Worm (Caenorhabditis elegans) whole organism, L4 larva: ENCODE measurements around the gene F13A7.12.

Experiments
- T26A8.4 ChIP-seq: fragments of 200-800 bp; sonication (Bioruptor generic); IDR thresholded peaks from 2 replicates; pipeline ENCODE4 v1.3.6; 2022; ENCODE audit warnings: missing genetic modification characterization, missing compliant biosample characterization
- aha-1 ChIP-seq: fragments of 150-350 bp; peaks from one replicate; lab custom pipeline; 2014; ENCODE audit warnings: missing biosample characterization, missing genetic modification characterization
- ceh-20 ChIP-seq: fragments of 200-800 bp; sonication (Bioruptor generic); IDR thresholded peaks from 2 replicates; pipeline ENCODE4 v1.3.6; 2022; ENCODE audit warnings: missing genetic modification reagents, missing genetic modification characterization, missing compliant biosample characterization
- ceh-28 ChIP-seq: fragments of 150-350 bp; optimal IDR thresholded peaks from 2 replicates; lab custom pipeline; 2014; ENCODE audit warnings: missing biosample characterization, missing genetic modification reagents, missing genetic modification characterization
- ctbp-1 ChIP-seq: fragments of 200-800 bp; sonication (Bioruptor generic); IDR thresholded peaks from 2 replicates; pipeline ENCODE4 v1.3.6; 2022; ENCODE audit warnings: missing genetic modification reagents, missing genetic modification characterization, missing compliant biosample characterization
- daf-16 ChIP-seq, 3 experiments: sonication (generic microtip); optimal IDR thresholded peaks; 2 replicates each; lab custom pipeline; 2016 to 2017; ENCODE audit warnings: missing genetic modification characterization in 3 of 3, missing genetic modification reagents in 3 of 3, mild to moderate bottlenecking in 2 of 3, missing compliant biosample characterization in 2 of 3, missing biosample characterization in 1 of 3, moderate library complexity in 1 of 3
- dmd-6 ChIP-seq: fragments of 200-800 bp; sonication (Bioruptor generic); IDR thresholded peaks from 2 replicates; pipeline ENCODE4 v1.3.6; 2022; ENCODE audit warnings: missing genetic modification reagents, missing genetic modification characterization, missing compliant biosample characterization
- dve-1 ChIP-seq: sonication (generic microtip); optimal IDR thresholded peaks from 2 replicates; lab custom pipeline; 2017; ENCODE audit warnings: antibody characterized with exemption, mild to moderate bottlenecking, missing genetic modification characterization, missing compliant biosample characterization; ENCODE audit not compliant: insufficient read depth
- fkh-10 ChIP-seq: fragments of 150-350 bp; optimal IDR thresholded peaks from 2 replicates; lab custom pipeline; 2014; ENCODE audit warnings: missing biosample characterization, missing genetic modification reagents, missing genetic modification characterization
- hif-1 ChIP-seq, 2 experiments: sonication (generic microtip); optimal IDR thresholded peaks; 2 replicates each; lab custom pipeline; 2016 to 2017; ENCODE audit warnings: missing compliant biosample characterization in 2 of 2, missing genetic modification characterization in 2 of 2, missing genetic modification reagents in 2 of 2, missing genotype in 2 of 2, mild to moderate bottlenecking in 1 of 2
- hlh-11 ChIP-seq: fragments of 200-800 bp; sonication (Bioruptor generic); optimal IDR thresholded peaks from 2 replicates; lab custom pipeline; 2018; ENCODE audit warnings: mild to moderate bottlenecking, missing genetic modification characterization, missing compliant biosample characterization
- hlh-30 ChIP-seq: sonication (generic microtip); optimal IDR thresholded peaks from 2 replicates; lab custom pipeline; 2017; ENCODE audit warnings: antibody characterized with exemption, mild to moderate bottlenecking, missing genetic modification characterization, missing compliant biosample characterization; ENCODE audit not compliant: insufficient read depth
- hmg-1.1 ChIP-seq: fragments of 200-800 bp; sonication (Bioruptor generic); IDR thresholded peaks from 2 replicates; pipeline ENCODE4 v1.3.6; 2022; ENCODE audit warnings: missing genetic modification reagents, missing genetic modification characterization, missing compliant biosample characterization
- lin-13 ChIP-seq: fragments of 150-350 bp; optimal IDR thresholded peaks from 2 replicates; lab custom pipeline; 2014; ENCODE audit warnings: missing biosample characterization, missing genetic modification reagents, missing genetic modification characterization
- lsy-2 ChIP-seq, 2 experiments: fragments of 150-350 bp in 1 of 2; sonication (generic microtip) in 1 of 2; optimal IDR thresholded peaks; 2 replicates each; lab custom pipeline; 2014 to 2017; ENCODE audit warnings: missing biosample characterization in 2 of 2, missing genetic modification characterization in 2 of 2
- madf-5 ChIP-seq, 2 experiments: fragments of 200-800 bp; sonication (Bioruptor generic); IDR thresholded peaks; 2 replicates each; pipeline ENCODE4 v1.3.6; 2022; ENCODE audit warnings: missing compliant biosample characterization in 2 of 2, missing genetic modification characterization in 2 of 2
- madf-9 ChIP-seq: fragments of 200-800 bp; sonication (Bioruptor generic); conservative IDR thresholded peaks from 2 replicates; pipeline ENCODE4 v1.3.6; 2022; ENCODE audit warnings: missing genetic modification reagents, missing genetic modification characterization, missing compliant biosample characterization
- mdl-1 ChIP-seq, 2 experiments: fragments of 150-350 bp in 1 of 2; sonication (generic microtip) in 1 of 2; optimal IDR thresholded peaks; 2 replicates each; lab custom pipeline; 2014 to 2017; ENCODE audit warnings: missing biosample characterization in 2 of 2, missing genetic modification characterization in 2 of 2
- mep-1 ChIP-seq: fragments of 150-350 bp; sonication (generic microtip); optimal IDR thresholded peaks from 3 replicates; lab custom pipeline; 2014; ENCODE audit warnings: missing biosample characterization, missing genetic modification characterization
- mes-2 ChIP-seq: sonication (generic microtip); optimal IDR thresholded peaks from 2 replicates; lab custom pipeline; 2016; ENCODE audit warnings: missing genotype, mild to moderate bottlenecking, missing genetic modification characterization, missing compliant biosample characterization; ENCODE audit not compliant: poor library complexity, severe bottlenecking
- mxl-3 ChIP-seq: fragments of 200-800 bp; sonication (Bioruptor generic); optimal IDR thresholded peaks from 2 replicates; lab custom pipeline; 2018; ENCODE audit warnings: mild to moderate bottlenecking, missing genetic modification characterization, missing compliant biosample characterization
- nhr-10 ChIP-seq: fragments of 150-350 bp; optimal IDR thresholded peaks from 2 replicates; lab custom pipeline; 2014; ENCODE audit warnings: missing biosample characterization, missing genetic modification characterization
- nhr-102 ChIP-seq: sonication (generic microtip); optimal IDR thresholded peaks from 2 replicates; lab custom pipeline; 2016; ENCODE audit warnings: mild to moderate bottlenecking, missing genetic modification characterization, moderate library complexity, missing compliant biosample characterization
- nhr-11 ChIP-seq: fragments of 150-350 bp; optimal IDR thresholded peaks from 2 replicates; lab custom pipeline; 2014; ENCODE audit warnings: missing biosample characterization, missing genetic modification characterization
- nhr-25 ChIP-seq: sonication (generic microtip); optimal IDR thresholded peaks from 2 replicates; lab custom pipeline; 2017; ENCODE audit warnings: missing genetic modification characterization, mild to moderate bottlenecking, missing compliant biosample characterization, antibody characterized with exemption, moderate library complexity, borderline replicate concordance; ENCODE audit not compliant: insufficient read depth
- nhr-28 ChIP-seq: fragments of 150-350 bp; optimal IDR thresholded peaks from 2 replicates; lab custom pipeline; 2014; ENCODE audit warnings: missing biosample characterization, missing genetic modification characterization
- nhr-48 ChIP-seq: sonication (generic microtip); optimal IDR thresholded peaks from 2 replicates; lab custom pipeline; 2016; ENCODE audit warnings: mild to moderate bottlenecking, missing genetic modification characterization, missing compliant biosample characterization
- nhr-77 ChIP-seq: fragments of 150-350 bp; optimal IDR thresholded peaks from 2 replicates; lab custom pipeline; 2014; ENCODE audit warnings: missing biosample characterization, missing genetic modification characterization
- pqm-1 ChIP-seq: sonication (generic microtip); optimal IDR thresholded peaks from 2 replicates; lab custom pipeline; 2017; ENCODE audit warnings: missing biosample characterization, missing genetic modification characterization
- rbr-2 ChIP-seq: sonication (generic microtip); optimal IDR thresholded peaks from 2 replicates; lab custom pipeline; 2016; ENCODE audit warnings: missing genotype, missing genetic modification characterization, missing compliant biosample characterization
- set-16 ChIP-seq: fragments of 200-800 bp; sonication (Bioruptor generic); IDR thresholded peaks from 2 replicates; pipeline ENCODE4 v1.3.6; 2022; ENCODE audit warnings: missing genetic modification reagents, missing genetic modification characterization, missing compliant biosample characterization
- spr-1 ChIP-seq: sonication (generic microtip); optimal IDR thresholded peaks from 2 replicates; lab custom pipeline; 2016; ENCODE audit warnings: mild to moderate bottlenecking, missing genetic modification characterization, missing compliant biosample characterization
- tra-1 ChIP-seq: fragments of 200-800 bp; sonication (Bioruptor generic); IDR thresholded peaks from 2 replicates; pipeline ENCODE4 v1.3.6; 2022; ENCODE audit warnings: missing genetic modification reagents, missing genetic modification characterization, missing compliant biosample characterization
- unc-62 ChIP-seq, 3 experiments: fragments of 150-350 bp in 1 of 3; sonication (generic microtip); optimal IDR thresholded peaks in 2 of 3; peaks in 1 of 3; 1 replicate in 1 of 3; 2 replicates in 2 of 3; lab custom pipeline; 2014 to 2017; ENCODE audit warnings: missing biosample characterization in 3 of 3, missing genetic modification characterization in 3 of 3, missing genetic modification reagents in 3 of 3, missing genotype in 1 of 3
- vab-7 ChIP-seq: fragments of 200-800 bp; sonication (Bioruptor generic); IDR thresholded peaks from 2 replicates; pipeline ENCODE4 v1.3.6; 2022; ENCODE audit warnings: missing genetic modification reagents, missing genetic modification characterization, missing compliant biosample characterization
- zip-11 ChIP-seq: fragments of 200-800 bp; sonication (Bioruptor generic); IDR thresholded peaks from 2 replicates; pipeline ENCODE4 v1.3.6; 2022; ENCODE audit warnings: missing genetic modification characterization, missing compliant biosample characterization
- ztf-11 ChIP-seq: fragments of 150-350 bp; optimal IDR thresholded peaks from 2 replicates; lab custom pipeline; 2014; ENCODE audit warnings: missing biosample characterization, missing genetic modification characterization
- ztf-7 ChIP-seq: fragments of 150-350 bp; optimal IDR thresholded peaks from 2 replicates; lab custom pipeline; 2014; ENCODE audit warnings: missing biosample characterization, missing genetic modification characterization

The F13A7.12 gene

DNA sequence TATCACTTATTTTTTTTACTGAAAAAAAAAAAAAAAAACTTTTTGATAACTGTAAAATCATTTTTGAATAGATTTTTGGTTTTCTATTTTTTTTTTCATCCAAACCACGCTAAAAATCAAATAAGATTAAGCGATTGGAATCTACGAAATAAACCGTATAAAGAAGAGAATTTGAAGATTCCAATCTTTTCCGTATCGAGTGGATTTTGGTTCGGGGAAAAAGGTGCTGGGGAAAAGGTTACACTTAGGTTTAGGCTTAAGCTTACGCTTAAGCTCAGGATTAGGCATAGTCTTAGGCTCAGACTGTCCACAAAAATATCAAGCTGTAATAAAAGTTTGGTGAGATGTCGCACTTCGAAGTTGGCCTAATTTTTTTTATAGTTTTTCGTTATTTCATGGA lies at the start of gene F13A7.12:
Gene F13A7.12, plus strand, starts transcription at position 301 of the 400 bp plus-strand sequence.
- no peak for TF ChIP-seq spr-1 (tag; lab: Kevin White, UChicago)
- TF ChIP-seq nhr-10 (tag; lab: Kevin White, UChicago), result no peak
- TF ChIP-seq rbr-2, result no peak
- no peak for TF ChIP-seq ztf-11 (tag; lab: Kevin White, UChicago)

ce11 chrV:16346406-16347108 lies 49.3 kb upstream of the F13A7.12 start, which contains the start of the genes W08G11.5 and W08G11.1:
TSS of gene W08G11.5 (minus strand) at chrV:16346506.
TSS of gene W08G11.1 (plus strand) at chrV:16347058.
- TF ChIP-seq aha-1 (tag; lab: Kevin White, UChicago), result peak; percentile 33
- TF ChIP-seq lsy-2 (tag; optimal IDR thresholded peaks at IDR 0.05; lab: Kevin White, UChicago), result no peak

- no peak for TF ChIP-seq vab-7 (GFP tag; lab: Robert Waterston, UW)
- TF ChIP-seq tra-1 (GFP tag; lab: Robert Waterston, UW), result no peak
- TF ChIP-seq aha-1 (tag; lab: Kevin White, UChicago), result peak; percentile 60
These were observed 45.8 kb upstream of the F13A7.12 start for ce11 chrV:16350061-16350460.

- TF ChIP-seq ctbp-1, result no peak
- no peak for TF ChIP-seq ztf-7
- no peak for TF ChIP-seq nhr-25 (tag; lab: Kevin White, UChicago)
- TF ChIP-seq ceh-20 (GFP tag; lab: Robert Waterston, UW), result peak; percentile 33; the same call in 1 of the 2 replicates
- TF ChIP-seq nhr-11, result peak; percentile 64
- peak; percentile 19 for TF ChIP-seq nhr-48 (tag; lab: Kevin White, UChicago)
- TF ChIP-seq unc-62 (GFP tag; optimal IDR thresholded peaks at IDR 0.05 in 1 of 2; lab: Kevin White, UChicago), result peak in 1 of 2 experiments; percentile 99
- no peak for TF ChIP-seq unc-62 (tag; optimal IDR thresholded peaks at IDR 0.05; lab: Kevin White, UChicago)
- TF ChIP-seq ceh-28 (tag; lab: Kevin White, UChicago), result no peak
- TF ChIP-seq aha-1 (tag; lab: Kevin White, UChicago), result peak; percentile 95
- no peak for TF ChIP-seq madf-9 (GFP tag; lab: Robert Waterston, UW)
- peak in 1 of 2 experiments; percentile 35 for TF ChIP-seq lsy-2 (tag; optimal IDR thresholded peaks at IDR 0.05; lab: Kevin White, UChicago)
- peak; percentile 72 for TF ChIP-seq nhr-28 (tag; lab: Kevin White, UChicago)
- TF ChIP-seq pqm-1 (tag; lab: Kevin White, UChicago), result peak; percentile 42
- TF ChIP-seq hif-1 (tag; optimal IDR thresholded peaks at IDR 0.05; lab: Kevin White, UChicago), result peak in 1 of 2 experiments; percentile 39
- peak; percentile 9 to 75 for TF ChIP-seq mdl-1 (tag; optimal IDR thresholded peaks at IDR 0.05; lab: Kevin White, UChicago)
- TF ChIP-seq lin-13 (GFP tag; lab: Kevin White, UChicago), result peak; percentile 14
- TF ChIP-seq mep-1 (tag; lab: Kevin White, UChicago), result peak; percentile 45
- TF ChIP-seq nhr-102 (tag; lab: Kevin White, UChicago), result peak; percentile 5
- TF ChIP-seq dmd-6, result peak; percentile 78
- TF ChIP-seq mes-2 (tag; lab: Kevin White, UChicago), result peak; percentile 32
- no peak for TF ChIP-seq zip-11 (GFP tag; lab: Robert Waterston, UW)
- peak; percentile 84 for TF ChIP-seq mxl-3 (GFP tag; lab: Kevin White, UChicago)
- TF ChIP-seq fkh-10 (GFP tag; lab: Kevin White, UChicago), result peak; percentile 62
- TF ChIP-seq rbr-2, result peak; percentile 66
- peak; percentile 50 for TF ChIP-seq set-16 (GFP tag; lab: Robert Waterston, UW)
- peak; percentile 62 for TF ChIP-seq dve-1
- 0 out of 2 replicates have a peak, but pooled peaks have one; percentile 13 for TF ChIP-seq T26A8.4 (GFP tag; lab: Robert Waterston, UW)
- peak; percentile 77 for TF ChIP-seq hmg-1.1 (GFP tag; lab: Robert Waterston, UW)
- peak; percentile 87 for TF ChIP-seq hlh-11 (tag; lab: Kevin White, UChicago)
- peak; percentile 79 for TF ChIP-seq hlh-30 (tag; lab: Kevin White, UChicago)
- TF ChIP-seq daf-16 (GFP tag; optimal IDR thresholded peaks at IDR 0.05; lab: Kevin White, UChicago), result peak in 1 of 2 experiments; percentile 45
- peak; percentile 87 for TF ChIP-seq daf-16 (tag; optimal IDR thresholded peaks at IDR 0.05; lab: Kevin White, UChicago)
- TF ChIP-seq nhr-77 (tag; lab: Kevin White, UChicago), result peak; percentile 23
- no peak for TF ChIP-seq madf-5 (GFP tag; IDR thresholded peaks at IDR 0.05; lab: Robert Waterston, UW)
These were observed 45.0 kb upstream of the F13A7.12 start for ce11 chrV:16350775-16351378.
